Fruit fly (Drosophila melanogaster) whole organism, embryonic: ENCODE results near the gene Sap30.

Source experiments
- ATbp ChIP-seq: fragments of 200-800 bp; sonication (Bioruptor generic); optimal IDR thresholded peaks from 2 replicates; lab custom pipeline; 2017; ENCODE audit warnings: missing biosample characterization, mild to moderate bottlenecking, missing genetic modification characterization, missing genetic modification reagents
- CG10147 ChIP-seq: fragments of 200-800 bp; sonication (Bioruptor generic); optimal IDR thresholded peaks from 2 replicates; lab custom pipeline; 2019; ENCODE audit warnings: missing biosample characterization, mild to moderate bottlenecking, missing genetic modification characterization, moderate library complexity
- CG10462 ChIP-seq: fragments of 200-800 bp; sonication (Bioruptor generic); optimal IDR thresholded peaks from 2 replicates; lab custom pipeline; 2016; ENCODE audit warnings: missing biosample characterization, missing genetic modification characterization
- CG10543 ChIP-seq: fragments of 200-800 bp; sonication (Bioruptor generic); optimal IDR thresholded peaks from 3 replicates; lab custom pipeline; 2017; ENCODE audit warnings: missing biosample characterization, mild to moderate bottlenecking, missing genetic modification characterization, moderate library complexity
- CG11085 ChIP-seq: fragments of 200-800 bp; sonication (Bioruptor generic); IDR thresholded peaks from 2 replicates; pipeline ENCODE4 v1.3.6; 2022; ENCODE audit warnings: missing biosample characterization, missing genetic modification characterization
- CG11398 ChIP-seq: fragments of 200-800 bp; sonication (Bioruptor generic); optimal IDR thresholded peaks from 2 replicates; lab custom pipeline; 2016; ENCODE audit warnings: missing biosample characterization, missing genetic modification characterization
- CG11504 ChIP-seq: fragments of 200-800 bp; sonication (Bioruptor generic); optimal IDR thresholded peaks from 3 replicates; lab custom pipeline; 2019; ENCODE audit warnings: missing biosample characterization, mild to moderate bottlenecking, missing genetic modification characterization, moderate library complexity
- CG13624 ChIP-seq: fragments of 200-800 bp; sonication (Bioruptor generic); optimal IDR thresholded peaks from 2 replicates; lab custom pipeline; 2016; ENCODE audit warnings: missing biosample characterization, missing genetic modification characterization
- CG14667 ChIP-seq: fragments of 200-800 bp; sonication (Bioruptor generic); IDR thresholded peaks from 2 replicates; pipeline ENCODE4 v1.3.6; 2022; ENCODE audit warnings: missing biosample characterization, missing genetic modification characterization
- CG15011 ChIP-seq: fragments of 200-800 bp; sonication (Bioruptor generic); optimal IDR thresholded peaks from 3 replicates; lab custom pipeline; 2018; ENCODE audit warnings: missing biosample characterization, mild to moderate bottlenecking, missing genetic modification characterization
- CG17361 ChIP-seq: fragments of 200-800 bp; sonication (Bioruptor generic); IDR thresholded peaks from 3 replicates; pipeline ENCODE4 v1.3.6; 2022; ENCODE audit warnings: missing biosample characterization, missing genetic modification characterization
- CG18619 ChIP-seq: fragments of 200-800 bp; sonication (Bioruptor generic); optimal IDR thresholded peaks from 3 replicates; lab custom pipeline; 2017; ENCODE audit warnings: missing biosample characterization, mild to moderate bottlenecking, missing genetic modification characterization
- CG2712 ChIP-seq: fragments of 200-800 bp; optimal IDR thresholded peaks from 3 replicates; lab custom pipeline; 2019; ENCODE audit warnings: missing biosample characterization, mild to moderate bottlenecking, missing genetic modification characterization, moderate library complexity
- CG3838 ChIP-seq: fragments of 200-800 bp; sonication (Bioruptor generic); optimal IDR thresholded peaks from 3 replicates; lab custom pipeline; 2016; ENCODE audit warnings: missing biosample characterization, missing genetic modification characterization
- CG3847 ChIP-seq: fragments of 200-800 bp; sonication (Bioruptor generic); IDR thresholded peaks from 2 replicates; pipeline ENCODE4 v1.3.6; 2022; ENCODE audit warnings: missing biosample characterization, missing genetic modification characterization
- CG5180 ChIP-seq: fragments of 200-800 bp; sonication (Bioruptor generic); optimal IDR thresholded peaks from 3 replicates; lab custom pipeline; 2017; ENCODE audit warnings: missing biosample characterization, missing genetic modification characterization, mild to moderate bottlenecking, moderate library complexity, missing genetic modification reagents
- CG6175 ChIP-seq: fragments of 200-800 bp; sonication (Bioruptor generic); IDR thresholded peaks from 3 replicates; pipeline ENCODE4 v1.3.6; 2022; ENCODE audit warnings: missing biosample characterization, missing genetic modification characterization
- CG7928 ChIP-seq: fragments of 200-800 bp; sonication (Bioruptor generic); optimal IDR thresholded peaks from 2 replicates; lab custom pipeline; 2017; ENCODE audit warnings: missing biosample characterization, mild to moderate bottlenecking, missing genetic modification characterization
- CG8388 ChIP-seq: fragments of 200-800 bp; sonication (Bioruptor generic); optimal IDR thresholded peaks from 2 replicates; lab custom pipeline; 2019; ENCODE audit warnings: missing biosample characterization, mild to moderate bottlenecking, missing genetic modification characterization, moderate library complexity
- CG9727 ChIP-seq: fragments of 200-800 bp; sonication (Bioruptor generic); optimal IDR thresholded peaks from 3 replicates; lab custom pipeline; 2017; ENCODE audit warnings: missing biosample characterization, mild to moderate bottlenecking, missing genetic modification characterization
- CG9876 ChIP-seq: fragments of 200-800 bp; sonication (Bioruptor generic); optimal IDR thresholded peaks from 2 replicates; lab custom pipeline; 2016; ENCODE audit warnings: missing biosample characterization, missing genetic modification characterization
- Dp ChIP-seq: fragments of 200-800 bp; sonication (Bioruptor generic); optimal IDR thresholded peaks from 2 replicates; lab custom pipeline; 2018; ENCODE audit warnings: missing biosample characterization, mild to moderate bottlenecking, missing genetic modification characterization, moderate library complexity
- Fer1 ChIP-seq: fragments of 200-800 bp; sonication (Bioruptor generic); optimal IDR thresholded peaks from 2 replicates; lab custom pipeline; 2017; ENCODE audit warnings: missing biosample characterization, mild to moderate bottlenecking, missing genetic modification characterization
- HLH4C ChIP-seq: fragments of 200-800 bp; sonication (Bioruptor generic); IDR thresholded peaks from 3 replicates; pipeline ENCODE4 v1.3.6; 2022; ENCODE audit warnings: missing biosample characterization, missing genetic modification characterization; ENCODE audit not compliant: partially characterized antibody
- Hmr ChIP-seq: fragments of 200-800 bp; sonication (Bioruptor generic); optimal IDR thresholded peaks from 3 replicates; lab custom pipeline; 2017; ENCODE audit warnings: mild to moderate bottlenecking, missing biosample characterization, missing genetic modification reagents, missing genetic modification characterization
- MESR4 ChIP-seq: fragments of 200-800 bp; sonication (Bioruptor generic); optimal IDR thresholded peaks from 2 replicates; lab custom pipeline; 2018; ENCODE audit warnings: missing biosample characterization, mild to moderate bottlenecking, missing genetic modification characterization, moderate library complexity
- Nf-YB ChIP-seq: fragments of 200-800 bp; sonication (Bioruptor generic); optimal IDR thresholded peaks from 3 replicates; lab custom pipeline; 2019; ENCODE audit warnings: missing biosample characterization, mild to moderate bottlenecking, missing genetic modification characterization, moderate library complexity
- Optix ChIP-seq: fragments of 200-800 bp; sonication (Bioruptor generic); IDR thresholded peaks from 3 replicates; pipeline ENCODE4 v1.3.6; 2022; ENCODE audit warnings: missing biosample characterization, missing genetic modification characterization
- PHDP ChIP-seq: fragments of 200-800 bp; sonication (Bioruptor generic); optimal IDR thresholded peaks from 3 replicates; lab custom pipeline; 2018; ENCODE audit warnings: missing biosample characterization, mild to moderate bottlenecking, missing genetic modification characterization, moderate library complexity
- Rx ChIP-seq: fragments of 200-800 bp; sonication (Bioruptor generic); IDR thresholded peaks from 2 replicates; pipeline ENCODE4 v1.3.6; 2022; ENCODE audit warnings: missing biosample characterization, missing genetic modification characterization
- Sry-β ChIP-seq: fragments of 200-800 bp; sonication (Bioruptor generic); optimal IDR thresholded peaks from 2 replicates; lab custom pipeline; 2018; ENCODE audit warnings: missing biosample characterization, mild to moderate bottlenecking, missing genetic modification characterization, moderate library complexity
- Stat92E ChIP-seq, 3 experiments: fragments of >200 bp in 2 of 3; fragments of 200-800 bp in 1 of 3; sonication (Bioruptor generic) in 1 of 3; optimal IDR thresholded peaks; 2 replicates each; lab custom pipeline; 2017 to 2019; ENCODE audit warnings: missing biosample characterization in 3 of 3, missing genetic modification characterization in 3 of 3, mild to moderate bottlenecking in 1 of 3, moderate library complexity in 1 of 3
- Xbp1 ChIP-seq: fragments of 200-800 bp; sonication (Bioruptor generic); optimal IDR thresholded peaks from 3 replicates; lab custom pipeline; 2016; ENCODE audit warnings: missing biosample characterization, mild to moderate bottlenecking, missing genetic modification characterization
- Xrp1 ChIP-seq: fragments of 200-800 bp; sonication (Bioruptor generic); IDR thresholded peaks from 2 replicates; pipeline ENCODE4 v1.3.6; 2022; ENCODE audit warnings: missing biosample characterization, missing genetic modification characterization
- ac ChIP-seq: fragments of 200-800 bp; sonication (Bioruptor generic); optimal IDR thresholded peaks from 3 replicates; lab custom pipeline; 2017; ENCODE audit warnings: missing biosample characterization, mild to moderate bottlenecking, missing genetic modification characterization
- al ChIP-seq: fragments of 200-800 bp; sonication (Bioruptor generic); IDR thresholded peaks from 2 replicates; pipeline ENCODE4 v1.3.6; 2022; ENCODE audit warnings: missing biosample characterization, missing genetic modification characterization
- ato ChIP-seq: fragments of 200-800 bp; sonication (Bioruptor generic); IDR thresholded peaks from 2 replicates; pipeline ENCODE4 v1.3.6; 2022; ENCODE audit warnings: missing biosample characterization, missing genetic modification characterization; ENCODE audit not compliant: partially characterized antibody
- cad ChIP-seq: fragments of >200 bp; optimal IDR thresholded peaks from 2 replicates; lab custom pipeline; 2017; ENCODE audit warnings: missing biosample characterization, missing genetic modification characterization
- chinmo ChIP-seq: fragments of 200-800 bp; sonication (Bioruptor generic); IDR thresholded peaks from 4 replicates; pipeline ENCODE4 v1.3.6; 2022; ENCODE audit warnings: missing biosample characterization, missing genetic modification characterization; ENCODE audit not compliant: partially characterized antibody
- cwo ChIP-seq: fragments of 200-800 bp; sonication (Bioruptor generic); optimal IDR thresholded peaks from 3 replicates; lab custom pipeline; 2017; ENCODE audit warnings: missing biosample characterization, missing genetic modification characterization, mild to moderate bottlenecking, moderate library complexity, missing genetic modification reagents
- ham ChIP-seq: fragments of 200-800 bp; sonication (Bioruptor generic); IDR thresholded peaks from 2 replicates; pipeline ENCODE4 v1.3.6; 2022; ENCODE audit warnings: missing biosample characterization, missing genetic modification characterization
- hkb ChIP-seq, 2 experiments: fragments of 200-800 bp in 1 of 2; fragments of >200 bp in 1 of 2; sonication (Bioruptor generic) in 1 of 2; IDR thresholded peaks in 1 of 2; optimal IDR thresholded peaks in 1 of 2; 2 replicates each; pipeline versions ENCODE4 v1.3.6 to Lab custom; 2017 to 2022; ENCODE audit warnings: missing biosample characterization in 1 of 2, missing genetic modification characterization in 1 of 2
- kni ChIP-seq: fragments of 200-800 bp; sonication (Bioruptor generic); optimal IDR thresholded peaks from 3 replicates; lab custom pipeline; 2017; ENCODE audit warnings: mild to moderate bottlenecking, missing biosample characterization, missing genetic modification reagents, missing genetic modification characterization
- maf-S ChIP-seq: fragments of 200-800 bp; sonication (Bioruptor generic); optimal IDR thresholded peaks from 2 replicates; lab custom pipeline; 2016; ENCODE audit warnings: missing biosample characterization, missing genetic modification characterization
- mld ChIP-seq: fragments of 200-800 bp; sonication (Bioruptor generic); IDR thresholded peaks from 3 replicates; pipeline ENCODE4 v1.3.6; 2022; ENCODE audit warnings: missing biosample characterization, missing genetic modification characterization; ENCODE audit not compliant: partially characterized antibody
- pzg ChIP-seq: fragments of 200-800 bp; sonication (Bioruptor generic); optimal IDR thresholded peaks from 3 replicates; lab custom pipeline; 2018; ENCODE audit warnings: missing biosample characterization, mild to moderate bottlenecking, missing genetic modification characterization, moderate library complexity
- rib ChIP-seq: fragments of 200-800 bp; sonication (Bioruptor generic); IDR thresholded peaks from 2 replicates; pipeline ENCODE4 v1.3.6; 2022; ENCODE audit warnings: missing biosample characterization, missing genetic modification characterization
- so ChIP-seq: fragments of 200-800 bp; sonication (Bioruptor generic); IDR thresholded peaks from 3 replicates; pipeline ENCODE4 v1.3.6; 2022; ENCODE audit warnings: missing biosample characterization, missing genetic modification characterization
- tio ChIP-seq: fragments of 200-800 bp; sonication (Bioruptor generic); optimal IDR thresholded peaks from 2 replicates; lab custom pipeline; 2017; ENCODE audit warnings: missing biosample characterization, missing genetic modification characterization, inconsistent platforms
- tll ChIP-seq, 2 experiments: fragments of 200-800 bp in 1 of 2; fragments of >200 bp in 1 of 2; sonication (Bioruptor generic) in 1 of 2; optimal IDR thresholded peaks; 2 replicates each; lab custom pipeline; 2017 to 2019; ENCODE audit warnings: missing biosample characterization in 2 of 2, missing genetic modification characterization in 2 of 2, mild to moderate bottlenecking in 1 of 2, moderate library complexity in 1 of 2

Sap30 gene

dm6 chrX:16768770-16769169, 18.3 kb upstream of the Sap30 start (continued):
- no peak for TF ChIP-seq ac (GFP tag; lab: Kevin White, UChicago)
- TF ChIP-seq al (GFP tag; lab: Robert Waterston, UW) = no peak
- TF ChIP-seq Optix (GFP tag; lab: Robert Waterston, UW) = no peak
- no peak for TF ChIP-seq mld
- TF ChIP-seq CG10147 (GFP tag; lab: Kevin White, UChicago) = no peak
- TF ChIP-seq Rx (GFP tag; lab: Robert Waterston, UW) = peak; percentile 18; the same call in 1 of the 2 replicates
- TF ChIP-seq CG8388 (GFP tag; lab: Kevin White, UChicago) = peak; percentile 10
- TF ChIP-seq HLH4C (GFP tag; lab: Robert Waterston, UW) = no peak
- TF ChIP-seq CG11085 (GFP tag; lab: Robert Waterston, UW) = no peak
- no peak for TF ChIP-seq cwo (GFP tag; lab: Kevin White, UChicago)
- no peak for TF ChIP-seq Sry-β
- TF ChIP-seq tio (GFP tag; lab: Kevin White, UChicago) = no peak
- peak; percentile 69 for TF ChIP-seq CG11504
- TF ChIP-seq hkb (optimal IDR thresholded peaks at IDR 0.05; lab: Kevin White, UChicago) = no peak
- no peak for TF ChIP-seq hkb (GFP tag; IDR thresholded peaks at IDR 0.05; lab: Robert Waterston, UW)
- no peak for TF ChIP-seq maf-S (GFP tag; lab: Kevin White, UChicago)
- TF ChIP-seq Dp (GFP tag; lab: Kevin White, UChicago) = no peak
- no peak for TF ChIP-seq CG3847 (GFP tag; lab: Robert Waterston, UW)
- TF ChIP-seq Hmr (GFP tag; lab: Kevin White, UChicago) = no peak
- no peak for TF ChIP-seq ato (GFP tag; lab: Robert Waterston, UW)
- no peak for TF ChIP-seq kni (GFP tag; lab: Kevin White, UChicago)
- no peak for TF ChIP-seq CG7928
- TF ChIP-seq CG14667 (GFP tag; lab: Robert Waterston, UW) = no peak
- no peak for TF ChIP-seq pzg
- TF ChIP-seq CG10462 (GFP tag; lab: Kevin White, UChicago) = no peak
- no peak for TF ChIP-seq so (GFP tag; lab: Robert Waterston, UW)
- TF ChIP-seq CG3838 (GFP tag; lab: Kevin White, UChicago) = no peak
- TF ChIP-seq CG15011 = no peak
- TF ChIP-seq Xrp1 (GFP tag; lab: Robert Waterston, UW) = no peak
- TF ChIP-seq PHDP (tag; lab: Kevin White, UChicago) = peak; percentile 22
- TF ChIP-seq CG9876 (GFP tag; lab: Kevin White, UChicago) = no peak
- TF ChIP-seq chinmo (GFP tag; lab: Robert Waterston, UW) = no peak
- peak; percentile 11 for TF ChIP-seq Fer1 (GFP tag; lab: Kevin White, UChicago)
- TF ChIP-seq CG9727 (GFP tag; lab: Kevin White, UChicago) = peak; percentile 24
- no peak for TF ChIP-seq cad (GFP tag; lab: Kevin White, UChicago)
- no peak for TF ChIP-seq CG6175 (GFP tag; lab: Robert Waterston, UW)
- TF ChIP-seq MESR4 (GFP tag; lab: Kevin White, UChicago) = no peak
- TF ChIP-seq ATbp (GFP tag; lab: Kevin White, UChicago) = peak; percentile 14
- TF ChIP-seq CG10543 (GFP tag; lab: Kevin White, UChicago) = no peak
- TF ChIP-seq tll (GFP tag; optimal IDR thresholded peaks at IDR 0.05; lab: Kevin White, UChicago) = no peak
- no peak for TF ChIP-seq CG5180 (GFP tag; lab: Kevin White, UChicago)
- no peak for TF ChIP-seq Stat92E (GFP tag; optimal IDR thresholded peaks at IDR 0.05; lab: Kevin White, UChicago)
- TF ChIP-seq CG2712 (tag; lab: Kevin White, UChicago) = peak; percentile 49
- TF ChIP-seq CG11398 (GFP tag; lab: Kevin White, UChicago) = no peak
- TF ChIP-seq CG13624 (GFP tag; lab: Kevin White, UChicago) = no peak
- no peak for TF ChIP-seq rib (GFP tag; lab: Robert Waterston, UW)
- TF ChIP-seq CG17361 (GFP tag; lab: Robert Waterston, UW) = 0 out of 3 replicates have a peak, but pooled peaks have one; percentile 22
- TF ChIP-seq Xbp1 (GFP tag; lab: Kevin White, UChicago) = no peak
- no peak for TF ChIP-seq ham
- no peak for TF ChIP-seq CG18619 (GFP tag; lab: Kevin White, UChicago)
- no peak for TF ChIP-seq Nf-YB
